Worm (Caenorhabditis elegans) whole organism, L1 larva: ENCODE measurements around the gene C32D5.14.
A peak's percentile ranks its signal among the peaks of the same experiment; 100 is the strongest.

ENCODE experiments used
- C04F5.9 ChIP-seq: sonication (generic microtip); optimal IDR thresholded peaks from 2 replicates; lab custom pipeline; 2016; ENCODE audit warnings: missing genetic modification characterization, missing compliant biosample characterization
- C16A3.4 ChIP-seq: fragments of 150-350 bp; optimal IDR thresholded peaks from 2 replicates; lab custom pipeline; 2014; ENCODE audit warnings: missing biosample characterization, missing genetic modification characterization
- F16B12.6 ChIP-seq: fragments of 150-350 bp; optimal IDR thresholded peaks from 2 replicates; lab custom pipeline; 2014; ENCODE audit warnings: missing biosample characterization, missing genetic modification characterization
- alr-1 ChIP-seq: fragments of 200-800 bp; sonication (Bioruptor generic); optimal IDR thresholded peaks from 2 replicates; lab custom pipeline; 2018; ENCODE audit warnings: borderline replicate concordance, mild to moderate bottlenecking, missing genetic modification characterization, missing compliant biosample characterization
- blmp-1 ChIP-seq: fragments of 150-350 bp; optimal IDR thresholded peaks from 2 replicates; lab custom pipeline; 2014; ENCODE audit warnings: missing biosample characterization, missing genetic modification characterization
- ceh-63 ChIP-seq: fragments of 200-800 bp; sonication (Bioruptor generic); optimal IDR thresholded peaks from 2 replicates; lab custom pipeline; 2018; ENCODE audit warnings: mild to moderate bottlenecking, missing genetic modification characterization, missing compliant biosample characterization
- ceh-8 ChIP-seq: fragments of 200-800 bp; sonication (Bioruptor generic); optimal IDR thresholded peaks from 2 replicates; lab custom pipeline; 2018; ENCODE audit warnings: mild to moderate bottlenecking, missing genetic modification characterization, moderate library complexity, missing compliant biosample characterization
- ceh-82 ChIP-seq, 3 experiments: fragments of 150-350 bp in 1 of 3; sonication (generic microtip) in 2 of 3; optimal IDR thresholded peaks; 2 replicates each; lab custom pipeline; 2014 to 2017; ENCODE audit warnings: missing biosample characterization in 3 of 3, missing genetic modification characterization in 3 of 3
- ceh-88 ChIP-seq: fragments of 200-800 bp; sonication (Bioruptor generic); IDR thresholded peaks from 2 replicates; pipeline ENCODE4 v1.3.6; 2022; ENCODE audit warnings: missing genetic modification characterization, missing compliant biosample characterization
- ceh-90 ChIP-seq: sonication (generic microtip); optimal IDR thresholded peaks from 2 replicates; lab custom pipeline; 2016; ENCODE audit warnings: missing genetic modification characterization, missing compliant biosample characterization
- ces-1 ChIP-seq: fragments of 150-350 bp; optimal IDR thresholded peaks from 2 replicates; lab custom pipeline; 2014; ENCODE audit warnings: missing biosample characterization, missing genetic modification reagents, missing genetic modification characterization
- dpl-1 ChIP-seq, 3 experiments: fragments of 150-350 bp in 2 of 3; sonication (generic microtip) in 1 of 3; optimal IDR thresholded peaks; 2 replicates each; lab custom pipeline; 2014 to 2017; ENCODE audit warnings: missing biosample characterization in 3 of 3, missing genetic modification characterization in 3 of 3, missing genetic modification reagents in 3 of 3
- efl-3 ChIP-seq: fragments of 200-800 bp; sonication (Bioruptor generic); optimal IDR thresholded peaks from 2 replicates; lab custom pipeline; 2018; ENCODE audit warnings: mild to moderate bottlenecking, missing genetic modification characterization, missing compliant biosample characterization
- egl-27 ChIP-seq, 2 experiments: fragments of 150-350 bp in 1 of 2; sonication (generic microtip); optimal IDR thresholded peaks; 3 replicates each; lab custom pipeline; 2017 to 2018; ENCODE audit warnings: missing biosample characterization in 2 of 2, missing genetic modification characterization in 2 of 2, missing genetic modification reagents in 2 of 2
- elt-2 ChIP-seq: sonication (generic microtip); optimal IDR thresholded peaks from 2 replicates; lab custom pipeline; 2016; ENCODE audit warnings: missing genetic modification characterization, mild to moderate bottlenecking, inconsistent platforms, missing compliant biosample characterization, missing genetic modification reagents
- elt-3 ChIP-seq, 6 experiments: fragments of 150-350 bp in 1 of 6; sonication (generic microtip); optimal IDR thresholded peaks; 2 replicates each; lab custom pipeline; 2017 to 2018; ENCODE audit warnings: missing biosample characterization in 6 of 6, missing genetic modification characterization in 6 of 6, inconsistent platforms in 1 of 6
- fkh-10 ChIP-seq: sonication (generic microtip); optimal IDR thresholded peaks from 2 replicates; lab custom pipeline; 2017; ENCODE audit warnings: missing biosample characterization, missing genetic modification reagents, missing genetic modification characterization
- fkh-8 ChIP-seq: sonication (generic microtip); optimal IDR thresholded peaks from 2 replicates; lab custom pipeline; 2016; ENCODE audit warnings: mild to moderate bottlenecking, missing genetic modification characterization, missing compliant biosample characterization
- fos-1 ChIP-seq: fragments of 150-350 bp; optimal IDR thresholded peaks from 2 replicates; lab custom pipeline; 2014; ENCODE audit warnings: missing biosample characterization, missing genetic modification characterization
- grh-1 ChIP-seq: fragments of 200-800 bp; sonication (Bioruptor generic); IDR thresholded peaks from 2 replicates; pipeline ENCODE4 v1.3.6; 2022; ENCODE audit warnings: missing genetic modification reagents, missing genetic modification characterization, missing compliant biosample characterization
- hlh-17 ChIP-seq: fragments of 200-800 bp; sonication (Bioruptor generic); optimal IDR thresholded peaks from 2 replicates; lab custom pipeline; 2018; ENCODE audit warnings: missing genetic modification characterization, mild to moderate bottlenecking, missing compliant biosample characterization, moderate library complexity, borderline replicate concordance
- hpl-2 ChIP-seq: fragments of 150-350 bp; optimal IDR thresholded peaks from 2 replicates; lab custom pipeline; 2014; ENCODE audit warnings: missing biosample characterization, missing genetic modification reagents, missing genetic modification characterization
- irx-1 ChIP-seq: sonication (generic microtip); optimal IDR thresholded peaks from 2 replicates; lab custom pipeline; 2016; ENCODE audit warnings: missing genetic modification characterization, missing compliant biosample characterization
- lin-13 ChIP-seq: fragments of 150-350 bp; optimal IDR thresholded peaks from 2 replicates; lab custom pipeline; 2014; ENCODE audit warnings: missing biosample characterization, missing genetic modification reagents, missing genetic modification characterization
- lin-39 ChIP-seq: fragments of 150-350 bp; optimal IDR thresholded peaks from 2 replicates; lab custom pipeline; 2014; ENCODE audit warnings: missing biosample characterization, missing genetic modification reagents, missing genetic modification characterization
- lir-3 ChIP-seq: sonication (generic microtip); optimal IDR thresholded peaks from 2 replicates; lab custom pipeline; 2016; ENCODE audit warnings: mild to moderate bottlenecking, missing genetic modification characterization, moderate library complexity, missing compliant biosample characterization; ENCODE audit not compliant: poor library complexity
- lsy-2 ChIP-seq, 2 experiments: fragments of 150-350 bp; optimal IDR thresholded peaks; 2 replicates each; lab custom pipeline; 2014; ENCODE audit warnings: missing biosample characterization in 2 of 2, missing genetic modification characterization in 2 of 2
- mdl-1 ChIP-seq, 2 experiments: fragments of 150-350 bp; optimal IDR thresholded peaks; 2 replicates each; lab custom pipeline; 2014 to 2017; ENCODE audit warnings: missing biosample characterization in 2 of 2, missing genetic modification characterization in 2 of 2, inconsistent platforms in 1 of 2
- mef-2 ChIP-seq: fragments of 150-350 bp; optimal IDR thresholded peaks from 2 replicates; lab custom pipeline; 2014; ENCODE audit warnings: missing biosample characterization, missing genetic modification characterization
- mep-1 ChIP-seq: fragments of 150-350 bp; optimal IDR thresholded peaks from 2 replicates; lab custom pipeline; 2014; ENCODE audit warnings: missing biosample characterization, missing genetic modification characterization
- nhr-11 ChIP-seq: fragments of 150-350 bp; optimal IDR thresholded peaks from 2 replicates; lab custom pipeline; 2014; ENCODE audit warnings: missing biosample characterization, missing genetic modification characterization
- nhr-12 ChIP-seq: sonication (generic microtip); optimal IDR thresholded peaks from 2 replicates; lab custom pipeline; 2017; ENCODE audit warnings: missing biosample characterization, missing genetic modification characterization
- nhr-19 ChIP-seq: fragments of 200-800 bp; sonication (Bioruptor generic); conservative IDR thresholded peaks from 2 replicates; pipeline ENCODE4 v1.3.6; 2022; ENCODE audit warnings: missing genetic modification characterization, missing compliant biosample characterization
- nhr-47 ChIP-seq: sonication (generic microtip); optimal IDR thresholded peaks from 2 replicates; lab custom pipeline; 2016; ENCODE audit warnings: mild to moderate bottlenecking, missing genetic modification characterization, moderate library complexity, missing compliant biosample characterization
- nhr-71 ChIP-seq: sonication (generic microtip); optimal IDR thresholded peaks from 2 replicates; lab custom pipeline; 2016; ENCODE audit warnings: mild to moderate bottlenecking, missing genetic modification characterization, moderate library complexity, missing compliant biosample characterization
- nhr-77 ChIP-seq: fragments of 150-350 bp; optimal IDR thresholded peaks from 2 replicates; lab custom pipeline; 2014; ENCODE audit warnings: missing biosample characterization, missing genetic modification characterization
- nhr-84 ChIP-seq: sonication (generic microtip); optimal IDR thresholded peaks from 2 replicates; lab custom pipeline; 2017; ENCODE audit warnings: missing biosample characterization, missing genetic modification characterization
- nhr-85 ChIP-seq: sonication (generic microtip); peaks from one replicate; lab custom pipeline; 2016; ENCODE audit warnings: missing genetic modification characterization, inconsistent platforms, missing compliant biosample characterization
- nhr-90 ChIP-seq: sonication (generic microtip); optimal IDR thresholded peaks from 2 replicates; lab custom pipeline; 2016; ENCODE audit warnings: mild to moderate bottlenecking, missing genetic modification characterization, missing compliant biosample characterization; ENCODE audit not compliant: poor library complexity
- pag-3 ChIP-seq: sonication (generic microtip); optimal IDR thresholded peaks from 2 replicates; lab custom pipeline; 2017; ENCODE audit warnings: missing genetic modification characterization, mild to moderate bottlenecking, missing compliant biosample characterization, antibody characterized with exemption, borderline replicate concordance; ENCODE audit not compliant: insufficient read depth
- pqm-1 ChIP-seq: sonication (generic microtip); optimal IDR thresholded peaks from 3 replicates; lab custom pipeline; 2017; ENCODE audit warnings: missing biosample characterization, missing genetic modification characterization
- rnt-1 ChIP-seq: sonication (generic microtip); optimal IDR thresholded peaks from 2 replicates; lab custom pipeline; 2016; ENCODE audit warnings: mild to moderate bottlenecking, missing genetic modification characterization, moderate library complexity, missing compliant biosample characterization
- snu-23 ChIP-seq: sonication (generic microtip); optimal IDR thresholded peaks from 2 replicates; lab custom pipeline; 2016; ENCODE audit warnings: missing genetic modification characterization, missing compliant biosample characterization
- sox-4 ChIP-seq: sonication (generic microtip); optimal IDR thresholded peaks from 2 replicates; lab custom pipeline; 2016; ENCODE audit warnings: missing genetic modification characterization, missing compliant biosample characterization
- sup-37 ChIP-seq: fragments of 200-800 bp; sonication (Bioruptor generic); optimal IDR thresholded peaks from 2 replicates; lab custom pipeline; 2018; ENCODE audit warnings: mild to moderate bottlenecking, missing genetic modification characterization, missing compliant biosample characterization
- unc-130 ChIP-seq: fragments of 150-350 bp; optimal IDR thresholded peaks from 2 replicates; lab custom pipeline; 2017; ENCODE audit warnings: missing biosample characterization, missing genetic modification characterization, inconsistent platforms
- unc-62 ChIP-seq: fragments of 150-350 bp; optimal IDR thresholded peaks from 2 replicates; lab custom pipeline; 2014; ENCODE audit warnings: missing biosample characterization, missing genetic modification reagents, missing genetic modification characterization
- unc-86 ChIP-seq: sonication (generic microtip); optimal IDR thresholded peaks from 2 replicates; lab custom pipeline; 2016; ENCODE audit warnings: missing genetic modification characterization, missing compliant biosample characterization
- unc-98 ChIP-seq: fragments of 200-800 bp; sonication (Bioruptor generic); IDR thresholded peaks from 2 replicates; pipeline ENCODE4 v1.3.6; 2022; ENCODE audit warnings: missing genetic modification characterization, missing compliant biosample characterization
- zag-1 ChIP-seq: fragments of 150-350 bp; optimal IDR thresholded peaks from 2 replicates; lab custom pipeline; 2014; ENCODE audit warnings: missing biosample characterization, missing genetic modification characterization
- zip-4 ChIP-seq: fragments of 200-800 bp; sonication (Bioruptor generic); optimal IDR thresholded peaks from 2 replicates; lab custom pipeline; 2018; ENCODE audit warnings: mild to moderate bottlenecking, missing genetic modification characterization, moderate library complexity, missing compliant biosample characterization
- ztf-4 ChIP-seq: fragments of 150-350 bp; optimal IDR thresholded peaks from 2 replicates; lab custom pipeline; 2014; ENCODE audit warnings: missing biosample characterization, missing genetic modification characterization

C32D5.14 gene

DNA sequence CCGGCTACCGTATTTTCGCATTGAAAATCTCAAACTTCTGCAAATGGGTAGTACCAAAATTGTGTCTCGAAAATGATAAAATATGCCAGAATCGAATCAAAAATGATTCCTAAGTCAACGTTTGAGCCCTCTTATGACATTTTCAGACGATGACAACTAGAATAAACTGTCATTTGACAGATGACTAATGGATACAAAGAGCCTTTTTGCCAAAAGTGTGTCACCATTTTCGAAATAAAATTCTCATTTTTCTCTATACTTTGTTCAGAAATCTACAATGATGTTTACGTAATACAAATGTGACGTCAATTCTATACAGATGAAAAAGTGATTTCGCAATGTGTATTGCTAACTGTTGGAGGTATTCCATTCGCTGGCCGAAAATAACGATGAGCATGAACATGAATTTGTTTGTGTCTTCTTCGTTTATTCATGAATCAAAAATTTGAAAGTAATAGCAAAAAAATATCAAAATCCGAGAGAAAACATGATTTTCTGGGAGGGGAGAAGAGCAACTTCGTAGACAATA is 11.3 kb downstream of the C32D5.14 start:
- TF ChIP-seq nhr-47 (tag; lab: Kevin White, UChicago) (peak; percentile 61), nhr-85 (peak; percentile 76), nhr-90 (tag; lab: Kevin White, UChicago) (peak; percentile 75), lir-3 (tag; lab: Kevin White, UChicago) (peak; percentile 48), lsy-2 (tag; optimal IDR thresholded peaks at IDR 0.05; lab: Kevin White, UChicago) (peak; percentile 53 to 63), sox-4 (tag; lab: Kevin White, UChicago) (no peak), hpl-2 (peak; percentile 80), snu-23 (GFP tag; lab: Kevin White, UChicago) (peak; percentile 70), egl-27 (tag; optimal IDR thresholded peaks at IDR 0.05; lab: Kevin White, UChicago) (no peak), zip-4 (GFP tag; lab: Kevin White, UChicago) (peak; percentile 63), elt-2 (peak; percentile 64), mef-2 (tag; lab: Kevin White, UChicago) (no peak), elt-3 (tag; optimal IDR thresholded peaks at IDR 0.05; lab: Kevin White, UChicago) (peak in 2 of 6 experiments; percentile 12 to 75), ceh-82 (tag; optimal IDR thresholded peaks at IDR 0.05; lab: Kevin White, UChicago) (no peak), unc-98 (GFP tag; lab: Robert Waterston, UW) (0 out of 2 replicates have a peak, but pooled peaks have one; percentile 6), lin-13 (GFP tag; lab: Kevin White, UChicago) (peak; percentile 64), ces-1 (no peak), sup-37 (no peak), ceh-90 (tag; lab: Kevin White, UChicago) (no peak), C04F5.9 (peak; percentile 5), grh-1 (0 out of 2 replicates have a peak, but pooled peaks have one; percentile 13), ceh-63 (GFP tag; lab: Kevin White, UChicago) (no peak), unc-62 (GFP tag; lab: Kevin White, UChicago) (no peak), zag-1 (no peak), fkh-10 (no peak), nhr-12 (tag; lab: Kevin White, UChicago) (no peak), ztf-4 (tag; lab: Kevin White, UChicago) (peak; percentile 86), nhr-71 (tag; lab: Kevin White, UChicago) (peak; percentile 83), lin-39 (no peak), mep-1 (tag; lab: Kevin White, UChicago) (peak; percentile 63), nhr-84 (tag; lab: Kevin White, UChicago) (no peak), ceh-88 (GFP tag; lab: Robert Waterston, UW) (peak; percentile 32; the same call in 1 of the 2 replicates), alr-1 (tag; lab: Kevin White, UChicago) (no peak), mdl-1 (tag; optimal IDR thresholded peaks at IDR 0.05; lab: Kevin White, UChicago) (peak in 1 of 2 experiments; percentile 5), nhr-77 (tag; lab: Kevin White, UChicago) (no peak), nhr-19 (GFP tag; lab: Robert Waterston, UW) (peak; percentile 66), efl-3 (GFP tag; lab: Kevin White, UChicago) (no peak), fkh-8 (tag; lab: Kevin White, UChicago) (peak; percentile 71), unc-130 (tag; lab: Kevin White, UChicago) (no peak), F16B12.6 (no peak), nhr-11 (no peak), pqm-1 (tag; lab: Kevin White, UChicago) (no peak), rnt-1 (tag; lab: Kevin White, UChicago) (no peak), pag-3 (tag; lab: Kevin White, UChicago) (no peak), unc-86 (tag; lab: Kevin White, UChicago) (no peak), blmp-1 (tag; lab: Kevin White, UChicago) (no peak), ceh-8 (no peak), fos-1 (peak; percentile 73), hlh-17 (GFP tag; lab: Kevin White, UChicago) (no peak), C16A3.4 (tag; lab: Kevin White, UChicago) (peak; percentile 68), dpl-1 (GFP tag; optimal IDR thresholded peaks at IDR 0.05; lab: Kevin White, UChicago) (peak in 2 of 3 experiments; percentile 24 to 33), irx-1 (tag; lab: Kevin White, UChicago) (no peak)
